Worm (Caenorhabditis elegans) whole organism, young adult: ENCODE data around the gene plep-1.

Experiments
- B0336.3 ChIP-seq: fragments of 200-800 bp; sonication (Bioruptor generic); IDR thresholded peaks from 2 replicates; pipeline ENCODE4 v1.3.6; 2022; ENCODE audit warnings: missing genetic modification characterization, missing compliant biosample characterization
- F55B11.4 ChIP-seq: sonication (generic microtip); optimal IDR thresholded peaks from 2 replicates; lab custom pipeline; 2016; ENCODE audit warnings: missing compliant biosample characterization, missing genetic modification characterization, borderline replicate concordance; ENCODE audit not compliant: insufficient read depth
- Y56A3A.18 ChIP-seq: fragments of 200-800 bp; sonication (Bioruptor generic); IDR thresholded peaks from 2 replicates; pipeline ENCODE4 v1.3.6; 2022; ENCODE audit warnings: missing genetic modification reagents, missing genetic modification characterization, missing compliant biosample characterization
- Y79H2A.3 ChIP-seq: fragments of 200-800 bp; sonication (Bioruptor generic); conservative IDR thresholded peaks from 2 replicates; pipeline ENCODE4 v1.3.6; 2022; ENCODE audit warnings: missing genetic modification reagents, missing genetic modification characterization, missing compliant biosample characterization
- ZK185.1 ChIP-seq: sonication (generic microtip); optimal IDR thresholded peaks from 2 replicates; lab custom pipeline; 2016; ENCODE audit warnings: mild to moderate bottlenecking, missing genetic modification characterization, missing compliant biosample characterization; ENCODE audit not compliant: poor library complexity, severe bottlenecking
- ceh-40 ChIP-seq: fragments of 200-800 bp; sonication (Bioruptor generic); IDR thresholded peaks from 2 replicates; pipeline ENCODE4 v1.3.6; 2022; ENCODE audit warnings: missing genetic modification characterization, missing compliant biosample characterization
- ceh-91 ChIP-seq: fragments of 200-800 bp; sonication (Bioruptor generic); IDR thresholded peaks from 2 replicates; pipeline ENCODE4 v1.3.6; 2022; ENCODE audit warnings: missing genetic modification reagents, missing genetic modification characterization, missing compliant biosample characterization
- nfya-1 ChIP-seq: sonication (generic microtip); optimal IDR thresholded peaks from 2 replicates; lab custom pipeline; 2017; ENCODE audit warnings: antibody characterized with exemption, missing compliant biosample characterization, missing genetic modification characterization, borderline replicate concordance; ENCODE audit not compliant: insufficient read depth
- nhr-90 ChIP-seq: sonication (generic microtip); optimal IDR thresholded peaks from 2 replicates; lab custom pipeline; 2016; ENCODE audit warnings: missing genotype, mild to moderate bottlenecking, missing genetic modification characterization, missing compliant biosample characterization
- pha-4 ChIP-seq: fragments of 150-350 bp; sonication (generic microtip); optimal IDR thresholded peaks from 2 replicates; lab custom pipeline; 2014; ENCODE audit warnings: missing biosample characterization, missing genetic modification reagents, missing genetic modification characterization
- xnd-1 ChIP-seq: sonication (generic microtip); optimal IDR thresholded peaks from 2 replicates; lab custom pipeline; 2016; ENCODE audit warnings: missing genotype, missing genetic modification reagents, missing genetic modification characterization, missing compliant biosample characterization

DNA sequence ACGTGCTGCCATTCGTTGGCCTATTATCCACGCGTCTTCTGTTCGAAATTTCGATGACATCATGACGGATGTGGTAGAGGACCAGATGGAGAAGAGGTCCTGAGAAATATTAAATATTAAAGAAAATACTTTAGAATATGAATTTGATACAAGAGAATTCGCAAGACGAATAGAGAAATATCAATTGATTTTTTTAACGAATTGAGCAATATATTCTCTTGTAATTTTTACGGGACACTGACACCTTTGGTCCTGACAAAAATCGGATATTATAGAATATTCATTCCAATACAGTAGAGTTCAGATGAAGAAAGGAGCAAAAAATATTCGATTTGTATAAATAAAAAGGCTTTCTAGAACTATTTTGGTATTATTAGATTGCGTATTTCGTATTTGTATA is 23.9 kb downstream of the plep-1 start, which contains the start of gene C01F1.6:
- TF ChIP-seq nfya-1 (tag; lab: Kevin White, UChicago) (no peak), ceh-91 (GFP tag; lab: Robert Waterston, UW) (no peak), Y79H2A.3 (GFP tag; lab: Robert Waterston, UW) (no peak), nhr-90 (tag; lab: Kevin White, UChicago) (no peak), F55B11.4 (no peak), B0336.3 (GFP tag; lab: Robert Waterston, UW) (no peak), pha-4 (tag; lab: Kevin White, UChicago) (no peak), xnd-1 (tag; lab: Kevin White, UChicago) (no peak), ZK185.1 (tag; lab: Kevin White, UChicago) (no peak), Y56A3A.18 (GFP tag; lab: Robert Waterston, UW) (no peak), ceh-40 (no peak)
